Worm (Caenorhabditis elegans) whole organism, L1 larva: ENCODE measurements around the gene Y48B6A.5.

Source experiments
- aha-1 ChIP-seq: fragments of 150-350 bp; optimal IDR thresholded peaks from 2 replicates; lab custom pipeline; 2014; ENCODE audit warnings: missing biosample characterization, missing genetic modification characterization
- aly-2 ChIP-seq: fragments of 150-350 bp; optimal IDR thresholded peaks from 2 replicates; lab custom pipeline; 2014; ENCODE audit warnings: missing biosample characterization, missing genetic modification characterization
- ceh-63 ChIP-seq: fragments of 200-800 bp; sonication (Bioruptor generic); optimal IDR thresholded peaks from 2 replicates; lab custom pipeline; 2018; ENCODE audit warnings: mild to moderate bottlenecking, missing genetic modification characterization, missing compliant biosample characterization
- lin-35 ChIP-seq, 2 experiments: fragments of 150-350 bp; optimal IDR thresholded peaks; 2 replicates each; lab custom pipeline; 2014; ENCODE audit warnings: missing biosample characterization in 2 of 2, missing genetic modification characterization in 2 of 2, missing genetic modification reagents in 2 of 2
- nhr-237 ChIP-seq: fragments of 150-350 bp; optimal IDR thresholded peaks from 2 replicates; lab custom pipeline; 2014; ENCODE audit warnings: missing biosample characterization, missing genetic modification characterization
- nhr-76 ChIP-seq: sonication (generic microtip); optimal IDR thresholded peaks from 2 replicates; lab custom pipeline; 2017; ENCODE audit warnings: missing biosample characterization, missing genetic modification characterization
- pag-3 ChIP-seq: sonication (generic microtip); optimal IDR thresholded peaks from 2 replicates; lab custom pipeline; 2017; ENCODE audit warnings: missing genetic modification characterization, mild to moderate bottlenecking, missing compliant biosample characterization, antibody characterized with exemption, borderline replicate concordance; ENCODE audit not compliant: insufficient read depth
- rnt-1 ChIP-seq: sonication (generic microtip); optimal IDR thresholded peaks from 2 replicates; lab custom pipeline; 2016; ENCODE audit warnings: mild to moderate bottlenecking, missing genetic modification characterization, moderate library complexity, missing compliant biosample characterization
- unc-30 ChIP-seq: sonication (generic microtip); optimal IDR thresholded peaks from 2 replicates; lab custom pipeline; 2017; ENCODE audit warnings: missing biosample characterization, missing genetic modification characterization

DNA sequence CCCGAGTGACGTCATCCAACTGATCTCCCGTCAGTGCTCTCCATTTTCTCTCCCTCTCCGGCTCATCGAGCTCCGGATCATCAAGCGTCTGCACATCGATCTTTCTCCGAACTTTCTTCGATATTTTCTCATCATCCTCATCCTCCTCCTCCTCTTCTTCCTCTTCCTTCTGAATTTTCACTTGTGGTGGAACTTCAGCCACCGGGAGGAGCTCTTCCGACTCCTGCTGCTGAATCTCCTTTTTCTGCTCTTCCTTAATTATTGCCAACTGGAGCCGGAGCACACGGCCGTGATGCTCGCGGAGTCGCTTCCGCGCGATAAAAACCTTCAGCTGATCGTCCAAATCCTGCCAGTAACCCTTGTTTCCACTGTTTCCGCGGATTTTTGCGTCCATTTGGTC is 38.7 kb downstream of the Y48B6A.5 start:
- TF ChIP-seq unc-30 (no peak), lin-35 (GFP tag; optimal IDR thresholded peaks at IDR 0.05; lab: Kevin White, UChicago) (no peak), nhr-237 (no peak), ceh-63 (GFP tag; lab: Kevin White, UChicago) (no peak), rnt-1 (no peak), nhr-76 (tag; lab: Kevin White, UChicago) (no peak), pag-3 (tag; lab: Kevin White, UChicago) (no peak), aly-2 (tag; lab: Kevin White, UChicago) (no peak), aha-1 (no peak)
